Fruit fly (Drosophila melanogaster) whole organism, embryonic: ENCODE results near the gene CG32452.

ENCODE experiments used
- Aef1 ChIP-seq: fragments of 200-800 bp; sonication (Bioruptor generic); IDR thresholded peaks from 3 replicates; pipeline ENCODE4 v1.3.6; 2022; ENCODE audit warnings: missing biosample characterization, missing genetic modification characterization
- Bdp1 ChIP-seq: fragments of 200-800 bp; sonication (Bioruptor generic); optimal IDR thresholded peaks from 3 replicates; lab custom pipeline; 2016; ENCODE audit warnings: missing biosample characterization, missing genetic modification characterization
- Bgb ChIP-seq: fragments of 200-800 bp; sonication (Bioruptor generic); IDR thresholded peaks from 2 replicates; pipeline ENCODE4 v1.3.6; 2022; ENCODE audit warnings: missing biosample characterization, missing genetic modification characterization; ENCODE audit not compliant: partially characterized antibody
- CG10462 ChIP-seq: fragments of 200-800 bp; sonication (Bioruptor generic); optimal IDR thresholded peaks from 2 replicates; lab custom pipeline; 2016; ENCODE audit warnings: missing biosample characterization, missing genetic modification characterization
- CG10543 ChIP-seq: fragments of 200-800 bp; sonication (Bioruptor generic); optimal IDR thresholded peaks from 3 replicates; lab custom pipeline; 2017; ENCODE audit warnings: missing biosample characterization, mild to moderate bottlenecking, missing genetic modification characterization, moderate library complexity
- CG10654 ChIP-seq: fragments of 200-800 bp; sonication (Bioruptor generic); optimal IDR thresholded peaks from 2 replicates; lab custom pipeline; 2016; ENCODE audit warnings: missing biosample characterization, missing genetic modification characterization
- CG11695 ChIP-seq: fragments of 200-800 bp; sonication (Bioruptor generic); IDR thresholded peaks from 3 replicates; pipeline ENCODE4 v1.3.6; 2022; ENCODE audit warnings: missing biosample characterization, missing genetic modification characterization
- CG14710 ChIP-seq: fragments of 200-800 bp; sonication (Bioruptor generic); optimal IDR thresholded peaks from 3 replicates; lab custom pipeline; 2019; ENCODE audit warnings: missing biosample characterization, mild to moderate bottlenecking, missing genetic modification characterization, moderate library complexity
- CG14860 ChIP-seq: fragments of 200-800 bp; sonication (Bioruptor generic); IDR thresholded peaks from 3 replicates; pipeline ENCODE4 v1.3.6; 2022; ENCODE audit warnings: missing biosample characterization, missing genetic modification characterization; ENCODE audit not compliant: partially characterized antibody
- CG1529 ChIP-seq: fragments of 200-800 bp; sonication (Bioruptor generic); optimal IDR thresholded peaks from 3 replicates; lab custom pipeline; 2018; ENCODE audit warnings: missing biosample characterization, missing genetic modification characterization
- CG15696 ChIP-seq: fragments of 200-800 bp; sonication (Bioruptor generic); optimal IDR thresholded peaks from 2 replicates; lab custom pipeline; 2019; ENCODE audit warnings: missing biosample characterization, mild to moderate bottlenecking, missing genetic modification characterization, moderate library complexity
- CG2202 ChIP-seq: fragments of 200-800 bp; sonication (Bioruptor generic); optimal IDR thresholded peaks from 2 replicates; lab custom pipeline; 2018; ENCODE audit warnings: missing biosample characterization, mild to moderate bottlenecking, missing genetic modification characterization
- CG30020 ChIP-seq: fragments of 200-800 bp; optimal IDR thresholded peaks from 2 replicates; lab custom pipeline; 2019; ENCODE audit warnings: missing biosample characterization, mild to moderate bottlenecking, missing genetic modification characterization, moderate library complexity
- CG31365 ChIP-seq: fragments of 200-800 bp; sonication (Bioruptor generic); optimal IDR thresholded peaks from 2 replicates; lab custom pipeline; 2018; ENCODE audit warnings: missing biosample characterization, mild to moderate bottlenecking, missing genetic modification characterization
- CG31388 ChIP-seq: fragments of 200-800 bp; sonication (Bioruptor generic); optimal IDR thresholded peaks from 2 replicates; lab custom pipeline; 2016; ENCODE audit warnings: missing biosample characterization, missing genetic modification characterization
- CG34422 ChIP-seq: fragments of 200-800 bp; sonication (Bioruptor generic); IDR thresholded peaks from 3 replicates; pipeline ENCODE4 v1.3.6; 2022; ENCODE audit warnings: missing biosample characterization, missing genetic modification characterization
- CG4328 ChIP-seq: fragments of 200-800 bp; sonication (Bioruptor generic); optimal IDR thresholded peaks from 3 replicates; lab custom pipeline; 2017; ENCODE audit warnings: missing biosample characterization, missing genetic modification reagents, missing genetic modification characterization
- CG4730 ChIP-seq: fragments of 200-800 bp; sonication (Bioruptor generic); IDR thresholded peaks from 2 replicates; pipeline ENCODE4 v1.3.6; 2022; ENCODE audit warnings: missing biosample characterization, missing genetic modification characterization
- CG6689 ChIP-seq: fragments of 200-800 bp; sonication (Bioruptor generic); IDR thresholded peaks from 2 replicates; pipeline ENCODE4 v1.3.6; 2022; ENCODE audit warnings: missing biosample characterization, missing genetic modification characterization
- CG7556 ChIP-seq: fragments of 200-800 bp; sonication (Bioruptor generic); optimal IDR thresholded peaks from 2 replicates; lab custom pipeline; 2017; ENCODE audit warnings: missing biosample characterization, mild to moderate bottlenecking, missing genetic modification characterization
- CG7987 ChIP-seq: fragments of 200-800 bp; sonication (Bioruptor generic); optimal IDR thresholded peaks from 2 replicates; lab custom pipeline; 2018; ENCODE audit warnings: missing biosample characterization, mild to moderate bottlenecking, missing genetic modification characterization, moderate library complexity
- CG9817 ChIP-seq: fragments of 200-800 bp; sonication (Bioruptor generic); optimal IDR thresholded peaks from 2 replicates; lab custom pipeline; 2018; ENCODE audit warnings: missing biosample characterization, mild to moderate bottlenecking, missing genetic modification characterization, moderate library complexity
- Ets97D ChIP-seq: fragments of 200-800 bp; sonication (Bioruptor generic); optimal IDR thresholded peaks from 3 replicates; lab custom pipeline; 2016; ENCODE audit warnings: missing biosample characterization, missing genetic modification characterization
- H15 ChIP-seq: fragments of 200-800 bp; sonication (Bioruptor generic); IDR thresholded peaks from 3 replicates; pipeline ENCODE4 v1.3.6; 2022; ENCODE audit warnings: missing biosample characterization, missing genetic modification characterization
- Hr51 ChIP-seq, 2 experiments: fragments of 200-800 bp; sonication (Bioruptor generic); optimal IDR thresholded peaks; 2 replicates in 1 of 2; 3 replicates in 1 of 2; lab custom pipeline; 2016 to 2018; ENCODE audit warnings: missing biosample characterization in 2 of 2, missing genetic modification characterization in 2 of 2, mild to moderate bottlenecking in 1 of 2, moderate library complexity in 1 of 2
- Hr78 ChIP-seq, 2 experiments: fragments of 200-800 bp in 1 of 2; fragments of >200 bp in 1 of 2; sonication (Bioruptor generic) in 1 of 2; optimal IDR thresholded peaks; 2 replicates each; lab custom pipeline; 2017 to 2019; ENCODE audit warnings: missing biosample characterization in 2 of 2, missing genetic modification characterization in 2 of 2, mild to moderate bottlenecking in 1 of 2, moderate library complexity in 1 of 2
- Jarid2 ChIP-seq: fragments of 200-800 bp; sonication (Bioruptor generic); optimal IDR thresholded peaks from 3 replicates; lab custom pipeline; 2017; ENCODE audit warnings: mild to moderate bottlenecking, missing biosample characterization, missing genetic modification reagents, missing genetic modification characterization
- MBD-R2 ChIP-seq: fragments of 200-800 bp; sonication (Bioruptor generic); IDR thresholded peaks from 2 replicates; pipeline ENCODE4 v1.3.6; 2022; ENCODE audit warnings: missing biosample characterization, missing genetic modification characterization
- Mrtf ChIP-seq: fragments of 200-800 bp; sonication (Bioruptor generic); IDR thresholded peaks from 3 replicates; pipeline ENCODE4 v1.3.6; 2022; ENCODE audit warnings: missing biosample characterization, missing genetic modification characterization
- NC2α ChIP-seq: fragments of 200-800 bp; sonication (Bioruptor generic); optimal IDR thresholded peaks from 2 replicates; lab custom pipeline; 2016; ENCODE audit warnings: missing biosample characterization, missing genetic modification characterization
- NC2β ChIP-seq: fragments of 200-800 bp; sonication (Bioruptor generic); optimal IDR thresholded peaks from 2 replicates; lab custom pipeline; 2016; ENCODE audit warnings: missing biosample characterization, missing genetic modification characterization
- Scr ChIP-seq: fragments of 200-800 bp; sonication (Bioruptor generic); IDR thresholded peaks from 2 replicates; pipeline ENCODE4 v1.3.6; 2022; ENCODE audit warnings: missing biosample characterization, missing genetic modification characterization; ENCODE audit not compliant: partially characterized antibody
- Sox102F ChIP-seq: fragments of 200-800 bp; sonication (Bioruptor generic); optimal IDR thresholded peaks from 2 replicates; lab custom pipeline; 2018; ENCODE audit warnings: missing biosample characterization, mild to moderate bottlenecking, missing genetic modification characterization, moderate library complexity
- caup ChIP-seq: fragments of 200-800 bp; sonication (Bioruptor generic); optimal IDR thresholded peaks from 3 replicates; lab custom pipeline; 2017; ENCODE audit warnings: missing biosample characterization, mild to moderate bottlenecking, missing genetic modification characterization, moderate library complexity; ENCODE audit not compliant: severe bottlenecking
- chif ChIP-seq, 2 experiments: fragments of 200-800 bp; sonication (Bioruptor generic); optimal IDR thresholded peaks; 3 replicates each; lab custom pipeline; 2016; ENCODE audit warnings: missing biosample characterization in 2 of 2, missing genetic modification characterization in 2 of 2
- chm ChIP-seq: fragments of 200-800 bp; sonication (Bioruptor generic); IDR thresholded peaks from 2 replicates; pipeline ENCODE4 v1.3.6; 2022; ENCODE audit warnings: missing biosample characterization, missing genetic modification characterization
- dm ChIP-seq: fragments of 200-800 bp; sonication (Bioruptor generic); optimal IDR thresholded peaks from 3 replicates; lab custom pipeline; 2016; ENCODE audit warnings: missing biosample characterization, missing genetic modification characterization
- dpn ChIP-seq, 2 experiments: fragments of 200-800 bp; sonication (Bioruptor generic); optimal IDR thresholded peaks; 3 replicates each; lab custom pipeline; 2016; ENCODE audit warnings: missing biosample characterization in 2 of 2, missing genetic modification characterization in 2 of 2
- fd3F ChIP-seq: fragments of 200-800 bp; sonication (Bioruptor generic); optimal IDR thresholded peaks from 2 replicates; lab custom pipeline; 2018; ENCODE audit warnings: missing biosample characterization, mild to moderate bottlenecking, missing genetic modification characterization, moderate library complexity
- gce ChIP-seq: fragments of 200-800 bp; sonication (Bioruptor generic); IDR thresholded peaks from 3 replicates; pipeline ENCODE4 v1.3.6; 2022; ENCODE audit warnings: missing biosample characterization, missing genetic modification characterization
- hth ChIP-seq: fragments of >200 bp; optimal IDR thresholded peaks from 2 replicates; lab custom pipeline; 2017; ENCODE audit warnings: inconsistent platforms
- kay ChIP-seq: fragments of 200-800 bp; sonication (Bioruptor generic); optimal IDR thresholded peaks from 2 replicates; lab custom pipeline; 2016; ENCODE audit warnings: missing biosample characterization, missing genetic modification characterization
- mirr ChIP-seq: fragments of 200-800 bp; sonication (Bioruptor generic); optimal IDR thresholded peaks from 3 replicates; lab custom pipeline; 2018; ENCODE audit warnings: missing biosample characterization, mild to moderate bottlenecking, missing genetic modification characterization
- nom ChIP-seq: fragments of 200-800 bp; sonication (Bioruptor generic); optimal IDR thresholded peaks from 2 replicates; lab custom pipeline; 2017; ENCODE audit warnings: missing biosample characterization, missing genetic modification characterization, mild to moderate bottlenecking, moderate library complexity, missing genetic modification reagents
- prd ChIP-seq, 3 experiments: fragments of >200 bp in 2 of 3; fragments of 200-800 bp in 1 of 3; sonication (Bioruptor generic) in 1 of 3; optimal IDR thresholded peaks in 2 of 3; IDR thresholded peaks in 1 of 3; 2 replicates in 2 of 3; 3 replicates in 1 of 3; pipeline versions ENCODE4 v1.3.6 to Lab custom; 2017 to 2022; ENCODE audit warnings: missing biosample characterization in 1 of 3, missing genetic modification characterization in 1 of 3
- usp ChIP-seq: fragments of >200 bp; optimal IDR thresholded peaks from 2 replicates; lab custom pipeline; 2017; ENCODE audit warnings: missing biosample characterization, missing genetic modification characterization
- zen2 ChIP-seq: fragments of 200-800 bp; sonication (Bioruptor generic); IDR thresholded peaks from 3 replicates; pipeline ENCODE4 v1.3.6; 2022; ENCODE audit warnings: missing biosample characterization, missing genetic modification characterization; ENCODE audit not compliant: partially characterized antibody

CG32452 gene

DNA sequence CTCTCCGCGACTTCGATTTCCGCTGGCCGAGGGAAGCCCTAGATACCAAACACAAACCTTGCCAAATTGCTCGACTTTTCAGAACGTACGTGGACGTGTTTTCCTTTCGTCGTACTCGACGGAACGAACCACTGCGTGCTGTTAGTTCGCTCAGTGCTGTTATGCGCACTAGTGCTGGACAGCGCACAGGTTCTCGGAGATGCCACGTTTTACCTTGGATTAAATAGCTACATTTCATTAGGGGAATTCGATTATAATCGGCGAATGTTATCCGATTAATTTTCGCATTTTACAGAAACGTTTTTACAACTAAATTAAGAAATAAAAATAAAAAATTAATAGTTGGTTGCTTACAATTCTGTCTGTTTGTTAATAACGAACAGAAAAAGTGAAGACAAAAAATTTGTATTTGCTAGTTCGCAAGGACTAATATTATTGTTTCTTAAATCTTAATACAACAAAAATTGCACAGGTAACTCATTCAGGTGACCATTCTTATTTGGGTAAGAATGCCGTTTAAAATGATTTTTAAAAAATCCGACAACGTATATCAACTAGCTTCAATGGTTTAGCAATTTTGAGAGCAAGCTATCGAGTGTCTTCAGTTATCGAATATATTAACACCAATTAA is at the start of gene CG32452, which contains the start of gene ArfGAP3 (continued):
- peak; percentile 72 for TF ChIP-seq caup (GFP tag; lab: Kevin White, UChicago)
- TF ChIP-seq CG10543 (GFP tag; lab: Kevin White, UChicago) = peak; percentile 81
- peak; percentile 22 for TF ChIP-seq MBD-R2
- peak; percentile 22 for TF ChIP-seq CG2202 (tag; lab: Kevin White, UChicago)
- peak; percentile 68 to 82 for TF ChIP-seq dpn (GFP tag; optimal IDR thresholded peaks at IDR 0.05; lab: Kevin White, UChicago)
- TF ChIP-seq NC2β (GFP tag; lab: Kevin White, UChicago) = peak; percentile 34
- TF ChIP-seq CG14710 (tag; lab: Kevin White, UChicago) = peak; percentile 84
- TF ChIP-seq Mrtf = no peak; the same call in 2 of the 3 replicates
- no peak for TF ChIP-seq CG14860
- peak; percentile 61 for TF ChIP-seq CG10462 (GFP tag; lab: Kevin White, UChicago)
- peak; percentile 34 to 59 for TF ChIP-seq chif (GFP tag; optimal IDR thresholded peaks at IDR 0.05; lab: Kevin White, UChicago)
- TF ChIP-seq CG31365 (tag; lab: Kevin White, UChicago) = no peak
- TF ChIP-seq CG30020 (tag; lab: Kevin White, UChicago) = peak; percentile 81
- peak; percentile 40; the same call in 1 of the 3 replicates for TF ChIP-seq gce (GFP tag; lab: Robert Waterston, UW)
- no peak for TF ChIP-seq prd (optimal IDR thresholded peaks at IDR 0.05; lab: Kevin White, UChicago)
- TF ChIP-seq prd (GFP tag; IDR thresholded peaks at IDR 0.05; lab: Robert Waterston, UW) = peak; percentile 84
- TF ChIP-seq zen2 (GFP tag; lab: Robert Waterston, UW) = peak; percentile 27; the same call in 2 of the 3 replicates
- TF ChIP-seq Jarid2 = peak; percentile 30
- peak; percentile 37 for TF ChIP-seq CG31388 (GFP tag; lab: Kevin White, UChicago)
- TF ChIP-seq Hr51 (GFP tag; optimal IDR thresholded peaks at IDR 0.05; lab: Kevin White, UChicago) = peak; percentile 52 to 75
- peak; percentile 65 for TF ChIP-seq CG10654 (GFP tag; lab: Kevin White, UChicago)
- peak; percentile 73 for TF ChIP-seq CG15696
- no peak for TF ChIP-seq nom (GFP tag; lab: Kevin White, UChicago)
- peak; percentile 47; the same call in 2 of the 3 replicates for TF ChIP-seq CG34422 (GFP tag; lab: Robert Waterston, UW)
- peak; percentile 41; the same call in 1 of the 2 replicates for TF ChIP-seq CG4730 (GFP tag; lab: Robert Waterston, UW)
- peak; percentile 51 for TF ChIP-seq mirr (GFP tag; lab: Kevin White, UChicago)
- peak; percentile 52 for TF ChIP-seq Bdp1 (GFP tag; lab: Kevin White, UChicago)
- TF ChIP-seq Ets97D (GFP tag; lab: Kevin White, UChicago) = peak; percentile 66
- peak; percentile 64 for TF ChIP-seq fd3F
- TF ChIP-seq NC2α (GFP tag; lab: Kevin White, UChicago) = no peak
- TF ChIP-seq CG4328 (GFP tag; lab: Kevin White, UChicago) = peak; percentile 56
- TF ChIP-seq usp (GFP tag; lab: Kevin White, UChicago) = no peak
- TF ChIP-seq CG7987 = no peak
- TF ChIP-seq Sox102F (GFP tag; lab: Kevin White, UChicago) = peak; percentile 75
- TF ChIP-seq Bgb (GFP tag; lab: Robert Waterston, UW) = peak; percentile 30; the same call in 1 of the 2 replicates
- peak; percentile 43 for TF ChIP-seq dm (GFP tag; lab: Kevin White, UChicago)
- TF ChIP-seq CG9817 (tag; lab: Kevin White, UChicago) = peak; percentile 75
- peak; percentile 53; the same call in 1 of the 2 replicates for TF ChIP-seq chm (GFP tag; lab: Robert Waterston, UW)
- no peak for TF ChIP-seq Hr78 (GFP tag; optimal IDR thresholded peaks at IDR 0.05; lab: Kevin White, UChicago)
- peak; percentile 42 for TF ChIP-seq kay (GFP tag; lab: Kevin White, UChicago)
- no peak for TF ChIP-seq hth (lab: Kevin White, UChicago)
- peak; percentile 29 for TF ChIP-seq CG1529 (GFP tag; lab: Kevin White, UChicago)
- peak; percentile 68 for TF ChIP-seq Aef1 (GFP tag; lab: Robert Waterston, UW)
- peak; percentile 75 for TF ChIP-seq Scr (GFP tag; lab: Robert Waterston, UW)
- TF ChIP-seq CG7556 = peak; percentile 76
- TF ChIP-seq H15 (GFP tag; lab: Robert Waterston, UW) = peak; percentile 62; the same call in 1 of the 3 replicates
- TF ChIP-seq CG6689 (GFP tag; lab: Robert Waterston, UW) = peak; percentile 76
- TF ChIP-seq CG11695 = peak; percentile 48; the same call in 2 of the 3 replicates
